Fruit fly (Drosophila melanogaster) Kc167 (cell line): ENCODE measurements around the gene Nt5b.

Experiments used
- Myc ChIP-seq: fragments of >200 bp; optimal IDR thresholded peaks from 2 replicates; lab custom pipeline; 2017; ENCODE audit warnings: missing external identifiers
- h ChIP-seq: fragments of >200 bp; optimal IDR thresholded peaks from 3 replicates; lab custom pipeline; 2018; ENCODE audit warnings: missing external identifiers
- insv ChIP-seq: fragments of >200 bp; optimal IDR thresholded peaks from 3 replicates; lab custom pipeline; 2018; ENCODE audit warnings: missing external identifiers

- TF ChIP-seq h (no peak), insv (lab: Kevin White, UChicago) (no peak), Myc (lab: Kevin White, UChicago) (no peak)
Measured at dm6 chrX:18385801-18386200, 24.1 kb downstream of the Nt5b start.
